Fruit fly (Drosophila melanogaster) whole organism, adult: Measurements from ENCODE around the gene Rab3-GAP.

Source experiments
- cic ChIP-seq: fragments of 200-800 bp; sonication (Bioruptor generic); optimal IDR thresholded peaks from 2 replicates; lab custom pipeline; 2017; ENCODE audit warnings: missing biosample characterization, mild to moderate bottlenecking, missing genetic modification characterization, moderate library complexity
- cnc ChIP-seq, 2 experiments: fragments of >200 bp; optimal IDR thresholded peaks; 2 replicates each; lab custom pipeline; 2017

DNA sequence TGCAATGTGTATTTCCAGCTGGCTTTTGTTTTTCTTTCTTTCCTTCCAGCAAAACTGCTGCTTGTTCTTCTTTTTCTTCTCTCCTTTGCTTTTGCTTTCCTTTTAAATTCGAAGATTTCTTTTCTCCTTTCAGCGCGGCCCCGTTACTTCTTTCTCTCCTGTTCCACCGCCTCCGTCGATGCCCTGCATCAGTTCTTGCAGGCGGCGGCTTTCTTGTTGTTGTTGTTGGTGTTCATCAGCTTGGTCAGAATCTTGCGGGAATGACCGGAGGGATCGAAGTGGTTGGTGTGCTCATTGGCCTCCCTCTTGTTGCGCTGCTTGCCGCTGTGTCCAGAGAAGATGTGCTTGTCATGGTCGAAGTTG, 17.4 kb downstream of the Rab3-GAP start:
- TF ChIP-seq cnc (optimal IDR thresholded peaks at IDR 0.05; lab: Kevin White, UChicago) (peak in 1 of 2 experiments; percentile 48), cic (GFP tag; lab: Kevin White, UChicago) (no peak)
